Fruit fly (Drosophila melanogaster): ENCODE results near the gene CG43155.
A peak's percentile ranks its signal among the peaks of the same experiment; 100 is the strongest.

Gene CG43155

DNA sequence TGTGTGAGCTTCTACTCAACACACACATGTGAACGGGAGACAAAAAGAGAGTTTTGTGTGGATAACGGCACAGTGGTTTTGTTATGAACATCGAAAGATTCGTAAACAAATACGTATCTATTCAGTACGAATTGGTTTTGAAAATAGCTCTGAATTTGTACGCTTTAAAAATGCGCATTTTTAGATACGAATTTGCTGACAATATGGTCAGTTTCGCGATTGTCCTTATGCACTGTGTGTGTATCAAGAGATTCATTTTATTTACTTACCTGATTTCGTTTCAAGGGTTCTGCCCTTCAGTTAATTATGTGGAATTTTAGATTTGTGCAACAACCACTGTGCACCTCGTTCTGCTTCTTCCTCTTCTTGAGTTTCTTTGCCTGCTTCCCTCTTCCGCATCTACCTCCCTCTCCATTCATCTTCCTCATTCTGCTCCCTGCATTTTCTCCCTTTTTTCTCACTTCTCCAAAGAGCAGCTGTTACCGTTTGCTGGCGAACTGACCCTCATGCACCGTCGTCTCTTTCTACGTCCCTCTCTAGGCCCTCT is 35.2 kb downstream of the CG43155 start (continued):
- TF ChIP-seq CG9797 (GFP tag; optimal IDR thresholded peaks at IDR 0.05) = peak; percentile 7
- TF ChIP-seq CG12071 (GFP tag; optimal IDR thresholded peaks at IDR 0.05) = peak; percentile 13
- TF ChIP-seq pum (GFP tag; optimal IDR thresholded peaks at IDR 0.05) = peak; percentile 78
- peak; percentile 56 for TF ChIP-seq bcd (GFP tag; optimal IDR thresholded peaks at IDR 0.05)
- no peak for TF ChIP-seq bowl (GFP tag; IDR thresholded peaks at IDR 0.05)
- TF ChIP-seq Poxn (GFP tag; IDR thresholded peaks at IDR 0.05) = no peak
- peak; percentile 62; the same call in 2 of the 3 replicates for TF ChIP-seq dysf (GFP tag; IDR thresholded peaks at IDR 0.05)
- TF ChIP-seq pfk (GFP tag; optimal IDR thresholded peaks at IDR 0.05) = no peak
- peak; percentile 76 for TF ChIP-seq az2 (GFP tag; optimal IDR thresholded peaks at IDR 0.05)
- peak; percentile 72 for TF ChIP-seq vvl (GFP tag; IDR thresholded peaks at IDR 0.05)
- TF ChIP-seq CG8765 (GFP tag; IDR thresholded peaks at IDR 0.05) = peak; percentile 71
- TF ChIP-seq CG14667 (GFP tag; IDR thresholded peaks at IDR 0.05) = peak; percentile 33; the same call in 1 of the 2 replicates
- TF ChIP-seq CG11247 (GFP tag; IDR thresholded peaks at IDR 0.05) = no peak
- peak; percentile 50 for TF ChIP-seq CG3163 (GFP tag; optimal IDR thresholded peaks at IDR 0.05)
- no peak for TF ChIP-seq prd (optimal IDR thresholded peaks at IDR 0.05)
- TF ChIP-seq prd (GFP tag; IDR thresholded peaks at IDR 0.05) = peak; percentile 75; the same call in 2 of the 3 replicates
- TF ChIP-seq GATAe (GFP tag; conservative IDR thresholded peaks at IDR 0.05) = no peak
- peak; percentile 30 for TF ChIP-seq dm (GFP tag; optimal IDR thresholded peaks at IDR 0.05)
- peak; percentile 17 for TF ChIP-seq CG12299 (tag; optimal IDR thresholded peaks at IDR 0.05)
- no peak for TF ChIP-seq hkb (optimal IDR thresholded peaks at IDR 0.05)
- TF ChIP-seq hkb (GFP tag; IDR thresholded peaks at IDR 0.05) = peak; percentile 55; the same call in 1 of the 2 replicates
- TF ChIP-seq Asciz (GFP tag; optimal IDR thresholded peaks at IDR 0.05) = peak; percentile 57
- no peak for TF ChIP-seq mirr (GFP tag; optimal IDR thresholded peaks at IDR 0.05)
- peak; percentile 85 for TF ChIP-seq phol (tag; optimal IDR thresholded peaks at IDR 0.05)
- TF ChIP-seq Adf1 (GFP tag; IDR thresholded peaks at IDR 0.05) = no peak
- no peak for TF ChIP-seq hth (optimal IDR thresholded peaks at IDR 0.05)
- TF ChIP-seq pzg (GFP tag; optimal IDR thresholded peaks at IDR 0.05) = no peak
- TF ChIP-seq Kr (GFP tag; optimal IDR thresholded peaks at IDR 0.05) = peak; percentile 37
- peak; percentile 82 for TF ChIP-seq pros (GFP tag; optimal IDR thresholded peaks at IDR 0.05)
- peak; percentile 53 for TF ChIP-seq CG17568 (GFP tag; optimal IDR thresholded peaks at IDR 0.05)
- TF ChIP-seq CG13775 (GFP tag; optimal IDR thresholded peaks at IDR 0.05) = peak; percentile 74
- TF ChIP-seq CG13894 (tag; optimal IDR thresholded peaks at IDR 0.05) = no peak
- no peak for TF ChIP-seq CG14014 (GFP tag; IDR thresholded peaks at IDR 0.05)
- peak; percentile 50 for TF ChIP-seq ind (GFP tag; optimal IDR thresholded peaks at IDR 0.05)
- TF ChIP-seq knrl (GFP tag; IDR thresholded peaks at IDR 0.05; ENCODE audit: partially characterized antibody) = no peak
- peak; percentile 88 for TF ChIP-seq Xrp1 (GFP tag; IDR thresholded peaks at IDR 0.05)
- no peak for TF ChIP-seq C15 (GFP tag; IDR thresholded peaks at IDR 0.05)
- TF ChIP-seq CG34422 (GFP tag; IDR thresholded peaks at IDR 0.05) = peak; percentile 61; the same call in 1 of the 3 replicates
- peak; percentile 74 for TF ChIP-seq grau (tag; optimal IDR thresholded peaks at IDR 0.05)
- TF ChIP-seq nerfin-2 (GFP tag; IDR thresholded peaks at IDR 0.05; ENCODE audit: partially characterized antibody) = no peak
- TF ChIP-seq dpn (GFP tag; optimal IDR thresholded peaks at IDR 0.05) = peak; percentile 62 to 75
- TF ChIP-seq NK7.1 (GFP tag; optimal IDR thresholded peaks at IDR 0.05) = no peak
- peak; percentile 81 for TF ChIP-seq Blimp-1 (GFP tag; optimal IDR thresholded peaks at IDR 0.05)
- TF ChIP-seq Deaf1 (tag; optimal IDR thresholded peaks at IDR 0.05) = peak; percentile 35
- no peak for TF ChIP-seq CG4328 (GFP tag; optimal IDR thresholded peaks at IDR 0.05)
- TF ChIP-seq CG16779 (GFP tag; IDR thresholded peaks at IDR 0.05) = no peak
- TF ChIP-seq HLH54F (GFP tag; optimal IDR thresholded peaks at IDR 0.05) = peak; percentile 12
- TF ChIP-seq nau (GFP tag; optimal IDR thresholded peaks at IDR 0.05) = peak; percentile 44
- peak; percentile 83 for TF ChIP-seq Hsf (GFP tag; optimal IDR thresholded peaks at IDR 0.05)
- peak; percentile 85 for TF ChIP-seq CG4424 (GFP tag; optimal IDR thresholded peaks at IDR 0.05)
- no peak for TF ChIP-seq sr (GFP tag; IDR thresholded peaks at IDR 0.05)
- no peak for TF ChIP-seq CG5953 (GFP tag; IDR thresholded peaks at IDR 0.05)
